Worm (Caenorhabditis elegans) whole organism, L4 larva: ENCODE data around the gene rnp-9.
A peak's percentile ranks its signal among the peaks of the same experiment; 100 is the strongest.

Source experiments
- D1046.2 ChIP-seq: fragments of 200-800 bp; sonication (Bioruptor generic); IDR thresholded peaks from 2 replicates; pipeline ENCODE4 v1.3.6; 2022; ENCODE audit warnings: missing genetic modification characterization, missing compliant biosample characterization
- F26F4.8 ChIP-seq: fragments of 200-800 bp; sonication (Bioruptor generic); conservative IDR thresholded peaks from 2 replicates; pipeline ENCODE4 v1.3.6; 2022; ENCODE audit warnings: missing genetic modification characterization, missing compliant biosample characterization
- F44E2.7 ChIP-seq: fragments of 200-800 bp; sonication (Bioruptor generic); IDR thresholded peaks from 2 replicates; pipeline ENCODE4 v2.1.2; 2022; ENCODE audit warnings: missing genetic modification characterization, missing compliant biosample characterization
- F49E8.2 ChIP-seq: sonication (generic microtip); optimal IDR thresholded peaks from 2 replicates; lab custom pipeline; 2016; ENCODE audit warnings: missing compliant biosample characterization, mild to moderate bottlenecking, missing genetic modification characterization, borderline replicate concordance
- Y105C5A.15 ChIP-seq: fragments of 200-800 bp; sonication (Bioruptor generic); IDR thresholded peaks from 2 replicates; pipeline ENCODE4 v1.3.6; 2022; ENCODE audit warnings: missing genetic modification characterization, missing compliant biosample characterization
- Y5F2A.4 ChIP-seq: fragments of 200-800 bp; sonication (Bioruptor generic); optimal IDR thresholded peaks from 2 replicates; lab custom pipeline; 2018; ENCODE audit warnings: mild to moderate bottlenecking, missing genetic modification characterization, missing compliant biosample characterization
- Y75B8A.6 ChIP-seq: fragments of 200-800 bp; sonication (Bioruptor generic); IDR thresholded peaks from 2 replicates; pipeline ENCODE4 v1.3.6; 2022; ENCODE audit warnings: missing genetic modification reagents, missing genetic modification characterization, missing compliant biosample characterization
- ZK337.2 ChIP-seq: fragments of 200-800 bp; sonication (Bioruptor generic); IDR thresholded peaks from 2 replicates; pipeline ENCODE4 v1.3.6; 2022; ENCODE audit warnings: missing genetic modification reagents, missing genetic modification characterization, missing compliant biosample characterization
- aha-1 ChIP-seq: fragments of 150-350 bp; peaks from one replicate; lab custom pipeline; 2014; ENCODE audit warnings: missing biosample characterization, missing genetic modification characterization
- aly-2 ChIP-seq: sonication (generic microtip); optimal IDR thresholded peaks from 2 replicates; lab custom pipeline; 2018; ENCODE audit warnings: missing biosample characterization, missing genetic modification characterization
- ama-1 ChIP-seq: fragments of 150-350 bp; optimal IDR thresholded peaks from 2 replicates; lab custom pipeline; 2014; ENCODE audit warnings: inconsistent platforms, mixed read lengths
- arid-1 ChIP-seq: fragments of 200-800 bp; sonication (Bioruptor generic); conservative IDR thresholded peaks from 2 replicates; pipeline ENCODE4 v1.3.6; 2022; ENCODE audit warnings: missing genetic modification reagents, missing genetic modification characterization, missing compliant biosample characterization
- ceh-62 ChIP-seq: sonication (generic microtip); optimal IDR thresholded peaks from 2 replicates; lab custom pipeline; 2017; ENCODE audit warnings: missing biosample characterization, missing genetic modification characterization
- ces-1 ChIP-seq: fragments of 150-350 bp; sonication (generic microtip); optimal IDR thresholded peaks from 4 replicates; lab custom pipeline; 2014; ENCODE audit warnings: missing biosample characterization, missing genetic modification reagents, missing genetic modification characterization
- cey-2 ChIP-seq: sonication (generic microtip); optimal IDR thresholded peaks from 3 replicates; lab custom pipeline; 2017; ENCODE audit warnings: missing genetic modification characterization, mild to moderate bottlenecking, missing compliant biosample characterization, antibody characterized with exemption, borderline replicate concordance; ENCODE audit not compliant: insufficient read depth
- daf-12 ChIP-seq: fragments of 150-350 bp; optimal IDR thresholded peaks from 2 replicates; lab custom pipeline; 2014; ENCODE audit warnings: missing biosample characterization, missing genetic modification reagents, missing genetic modification characterization
- daf-19 ChIP-seq: fragments of 200-800 bp; sonication (Bioruptor generic); conservative IDR thresholded peaks from 2 replicates; pipeline ENCODE4 v1.3.6; 2022; ENCODE audit warnings: missing genetic modification characterization, missing compliant biosample characterization
- egl-27 ChIP-seq: sonication (generic microtip); optimal IDR thresholded peaks from 3 replicates; lab custom pipeline; 2017; ENCODE audit warnings: missing biosample characterization, missing genetic modification reagents, missing genetic modification characterization
- egl-43 ChIP-seq: fragments of 200-800 bp; sonication (Bioruptor generic); IDR thresholded peaks from 2 replicates; pipeline ENCODE4 v1.3.6; 2022; ENCODE audit warnings: missing genetic modification reagents, missing genetic modification characterization, missing compliant biosample characterization
- fkh-10 ChIP-seq: fragments of 150-350 bp; optimal IDR thresholded peaks from 2 replicates; lab custom pipeline; 2014; ENCODE audit warnings: missing biosample characterization, missing genetic modification reagents, missing genetic modification characterization
- fos-1 ChIP-seq: fragments of 150-350 bp; optimal IDR thresholded peaks from 2 replicates; lab custom pipeline; 2014; ENCODE audit warnings: missing biosample characterization, missing genetic modification characterization
- hmg-1.1 ChIP-seq: fragments of 200-800 bp; sonication (Bioruptor generic); IDR thresholded peaks from 2 replicates; pipeline ENCODE4 v1.3.6; 2022; ENCODE audit warnings: missing genetic modification reagents, missing genetic modification characterization, missing compliant biosample characterization
- lin-15B ChIP-seq: fragments of 150-350 bp; sonication (generic microtip); optimal IDR thresholded peaks from 3 replicates; lab custom pipeline; 2014; ENCODE audit warnings: missing biosample characterization, missing genetic modification characterization
- lin-29 ChIP-seq: fragments of 200-800 bp; sonication (Bioruptor generic); IDR thresholded peaks from 2 replicates; pipeline ENCODE4 v1.3.6; 2022; ENCODE audit warnings: missing genetic modification reagents, missing genetic modification characterization, missing compliant biosample characterization
- lir-3 ChIP-seq: sonication (generic microtip); optimal IDR thresholded peaks from 2 replicates; lab custom pipeline; 2016; ENCODE audit warnings: mild to moderate bottlenecking, missing genetic modification characterization, missing compliant biosample characterization
- lsy-2 ChIP-seq, 2 experiments: fragments of 150-350 bp in 1 of 2; sonication (generic microtip) in 1 of 2; optimal IDR thresholded peaks; 2 replicates each; lab custom pipeline; 2014 to 2017; ENCODE audit warnings: missing biosample characterization in 2 of 2, missing genetic modification characterization in 2 of 2
- madf-5 ChIP-seq, 2 experiments: fragments of 200-800 bp; sonication (Bioruptor generic); IDR thresholded peaks; 2 replicates each; pipeline ENCODE4 v1.3.6; 2022; ENCODE audit warnings: missing compliant biosample characterization in 2 of 2, missing genetic modification characterization in 2 of 2
- nhr-102 ChIP-seq: sonication (generic microtip); optimal IDR thresholded peaks from 2 replicates; lab custom pipeline; 2016; ENCODE audit warnings: mild to moderate bottlenecking, missing genetic modification characterization, moderate library complexity, missing compliant biosample characterization
- nhr-11 ChIP-seq: fragments of 150-350 bp; optimal IDR thresholded peaks from 2 replicates; lab custom pipeline; 2014; ENCODE audit warnings: missing biosample characterization, missing genetic modification characterization
- nhr-111 ChIP-seq: fragments of 200-800 bp; sonication (Bioruptor generic); optimal IDR thresholded peaks from 2 replicates; lab custom pipeline; 2018; ENCODE audit warnings: mild to moderate bottlenecking, missing genetic modification characterization, missing compliant biosample characterization
- nhr-48 ChIP-seq: sonication (generic microtip); optimal IDR thresholded peaks from 2 replicates; lab custom pipeline; 2016; ENCODE audit warnings: mild to moderate bottlenecking, missing genetic modification characterization, missing compliant biosample characterization
- saeg-2 ChIP-seq: fragments of 200-800 bp; sonication (Bioruptor generic); IDR thresholded peaks from 2 replicates; pipeline ENCODE4 v1.3.6; 2022; ENCODE audit warnings: missing genetic modification reagents, missing genetic modification characterization, missing compliant biosample characterization
- snpc-1.2 ChIP-seq: fragments of 200-800 bp; sonication (Bioruptor generic); IDR thresholded peaks from 2 replicates; pipeline ENCODE4 v1.3.6; 2022; ENCODE audit warnings: missing genetic modification reagents, missing genetic modification characterization, missing compliant biosample characterization
- spr-1 ChIP-seq: sonication (generic microtip); optimal IDR thresholded peaks from 2 replicates; lab custom pipeline; 2016; ENCODE audit warnings: mild to moderate bottlenecking, missing genetic modification characterization, missing compliant biosample characterization
- tag-97 ChIP-seq: fragments of 200-800 bp; sonication (Bioruptor generic); IDR thresholded peaks from 2 replicates; pipeline ENCODE4 v1.3.6; 2022; ENCODE audit warnings: missing genetic modification characterization, missing compliant biosample characterization
- tra-1 ChIP-seq: fragments of 200-800 bp; sonication (Bioruptor generic); IDR thresholded peaks from 2 replicates; pipeline ENCODE4 v1.3.6; 2022; ENCODE audit warnings: missing genetic modification reagents, missing genetic modification characterization, missing compliant biosample characterization
- unc-130 ChIP-seq: sonication (generic microtip); optimal IDR thresholded peaks from 2 replicates; lab custom pipeline; 2016; ENCODE audit warnings: missing genetic modification reagents, missing genetic modification characterization, missing compliant biosample characterization
- unc-39 ChIP-seq: sonication (generic microtip); optimal IDR thresholded peaks from 2 replicates; lab custom pipeline; 2017; ENCODE audit warnings: missing biosample characterization, missing genetic modification characterization
- unc-62 ChIP-seq, 3 experiments: fragments of 150-350 bp in 1 of 3; sonication (generic microtip); optimal IDR thresholded peaks in 2 of 3; peaks in 1 of 3; 1 replicate in 1 of 3; 2 replicates in 2 of 3; lab custom pipeline; 2014 to 2017; ENCODE audit warnings: missing biosample characterization in 3 of 3, missing genetic modification characterization in 3 of 3, missing genetic modification reagents in 3 of 3, missing genotype in 1 of 3
- vab-7 ChIP-seq: fragments of 200-800 bp; sonication (Bioruptor generic); IDR thresholded peaks from 2 replicates; pipeline ENCODE4 v1.3.6; 2022; ENCODE audit warnings: missing genetic modification reagents, missing genetic modification characterization, missing compliant biosample characterization
- zfp-3 ChIP-seq: fragments of 200-800 bp; sonication (Bioruptor generic); conservative IDR thresholded peaks from 2 replicates; pipeline ENCODE4 v1.3.6; 2022; ENCODE audit warnings: missing genetic modification reagents, missing genetic modification characterization, missing compliant biosample characterization

The rnp-9 gene

DNA sequence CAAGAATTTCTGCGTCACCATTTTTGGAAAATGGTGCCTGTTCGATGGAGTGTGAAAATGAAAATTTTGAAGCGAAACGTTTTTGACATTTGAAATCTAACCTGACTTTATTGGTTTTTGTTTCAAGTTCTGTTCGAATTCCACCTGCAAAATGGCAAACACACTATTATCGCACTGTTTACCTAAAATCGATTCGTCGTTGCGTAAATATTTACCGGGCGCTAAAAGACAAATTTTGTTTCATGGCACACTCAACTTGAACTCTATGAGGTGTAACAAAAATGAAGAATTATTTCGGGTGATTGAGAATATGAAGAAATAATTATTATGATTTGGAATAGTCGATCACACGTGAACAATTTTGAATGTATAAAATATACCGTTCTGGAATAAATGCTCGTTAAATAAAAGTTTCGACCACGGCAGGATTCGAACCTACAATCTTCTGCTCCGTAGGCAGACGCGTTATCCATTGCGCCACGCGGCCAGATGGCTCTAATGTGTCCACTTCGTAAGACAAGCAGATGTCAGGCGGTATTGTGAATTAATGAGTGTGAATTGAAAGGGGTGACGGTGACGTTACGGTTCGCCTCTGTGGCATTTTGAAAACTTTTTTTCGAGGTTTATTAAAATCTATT lies 18.8 kb upstream of the rnp-9 start (continued):
- TF ChIP-seq madf-5 (GFP tag; IDR thresholded peaks at IDR 0.05; lab: Robert Waterston, UW) (peak in 1 of 2 experiments; percentile 53; a peak in 1 of 4 replicates), nhr-102 (tag; lab: Kevin White, UChicago) (peak; percentile 41), F26F4.8 (GFP tag; lab: Robert Waterston, UW) (0 out of 2 replicates have a peak, but pooled peaks have one; percentile 37), daf-12 (tag; lab: Kevin White, UChicago) (no peak), F49E8.2 (peak; percentile 46), egl-43 (peak; percentile 68; the same call in 1 of the 2 replicates), D1046.2 (GFP tag; lab: Robert Waterston, UW) (no peak), lir-3 (tag; lab: Kevin White, UChicago) (peak; percentile 54), ceh-62 (tag; lab: Kevin White, UChicago) (no peak), egl-27 (tag; lab: Kevin White, UChicago) (no peak), arid-1 (GFP tag; lab: Robert Waterston, UW) (peak; percentile 49), spr-1 (tag; lab: Kevin White, UChicago) (peak; percentile 13)
- TF ChIP-seq, all 104 proteins: peak for 31

DNA sequence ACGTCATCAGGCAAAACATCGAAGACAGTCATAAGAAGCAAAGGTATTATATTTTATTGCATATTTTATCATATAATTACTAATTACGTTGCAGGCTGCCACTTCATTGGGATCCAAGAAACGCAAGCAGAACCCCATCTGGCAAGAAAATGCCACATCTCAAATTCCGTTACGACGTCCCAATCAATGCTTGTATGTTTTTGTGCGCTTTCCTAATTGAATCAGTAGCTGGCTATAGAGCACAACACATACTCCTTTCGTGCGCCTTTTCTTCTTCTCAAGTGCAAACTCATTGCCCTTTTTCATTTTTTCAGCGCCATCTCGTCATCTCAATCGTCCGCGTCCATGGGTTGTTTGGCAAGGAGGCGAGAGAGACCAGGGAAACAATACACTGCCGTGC lies 16.2 kb upstream of the rnp-9 start:
- TF ChIP-seq ces-1 (GFP tag; lab: Kevin White, UChicago), result peak; percentile 84
- TF ChIP-seq lin-15B (tag; lab: Kevin White, UChicago), result no peak
- TF ChIP-seq F44E2.7 (GFP tag; lab: Robert Waterston, UW), result no peak
- no peak for TF ChIP-seq zfp-3 (GFP tag; lab: Robert Waterston, UW)
- no peak for TF ChIP-seq tra-1 (GFP tag; lab: Robert Waterston, UW)
- TF ChIP-seq nhr-48 (tag; lab: Kevin White, UChicago), result no peak
- no peak for TF ChIP-seq ama-1
- TF ChIP-seq, all 104 proteins: peak for 1

DNA sequence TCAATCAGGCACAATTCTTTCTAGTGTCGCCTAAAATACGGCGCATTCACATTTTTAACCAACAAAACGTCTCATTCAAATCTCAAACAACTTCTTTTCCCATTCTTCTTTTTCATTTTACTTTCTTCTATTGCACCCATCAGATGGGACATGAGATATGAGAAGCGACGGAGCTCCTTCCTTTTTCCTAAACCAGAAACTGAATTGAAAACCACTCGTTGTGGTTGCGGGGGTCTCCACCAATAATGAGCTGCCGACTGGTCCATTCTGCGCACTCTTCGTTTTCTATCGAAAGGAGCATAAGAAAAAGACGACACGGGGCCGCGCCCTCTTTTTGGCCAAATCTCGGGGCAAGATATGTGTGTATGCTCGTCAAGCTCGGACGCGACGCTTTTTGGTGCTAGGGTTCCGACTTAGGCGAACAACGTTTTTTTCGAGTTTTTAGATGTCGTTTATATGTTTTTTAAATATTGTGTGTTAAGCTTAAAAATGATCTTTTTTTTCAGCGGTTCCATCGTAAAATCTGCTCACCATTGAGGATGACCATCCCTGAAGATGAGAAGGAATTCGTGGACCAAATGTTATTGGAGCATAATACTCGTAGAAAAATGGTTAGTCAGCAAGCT lies 12.7 kb upstream of the rnp-9 start, which contains the start of gene F09B9.5:
Gene F09B9.5, plus strand, starts transcription at position 501 of the 626 bp plus-strand sequence.
- TF ChIP-seq Y105C5A.15 (GFP tag; lab: Robert Waterston, UW) (no peak), Y5F2A.4 (GFP tag; lab: Kevin White, UChicago) (no peak), unc-62 (GFP tag; optimal IDR thresholded peaks at IDR 0.05 in 1 of 2; lab: Kevin White, UChicago) (peak in 1 of 2 experiments; percentile 96), unc-62 (tag; optimal IDR thresholded peaks at IDR 0.05; lab: Kevin White, UChicago) (no peak), ZK337.2 (no peak), D1046.2 (GFP tag; lab: Robert Waterston, UW) (no peak), cey-2 (tag; lab: Kevin White, UChicago) (no peak), daf-19 (GFP tag; lab: Robert Waterston, UW) (no peak), nhr-102 (tag; lab: Kevin White, UChicago) (no peak), fkh-10 (peak; percentile 5), saeg-2 (GFP tag; lab: Robert Waterston, UW) (no peak), Y75B8A.6 (no peak), lsy-2 (tag; optimal IDR thresholded peaks at IDR 0.05; lab: Kevin White, UChicago) (no peak), F44E2.7 (GFP tag; lab: Robert Waterston, UW) (no peak), aly-2 (no peak), snpc-1.2 (GFP tag; lab: Robert Waterston, UW) (no peak), unc-39 (tag; lab: Kevin White, UChicago) (no peak), ceh-62 (tag; lab: Kevin White, UChicago) (no peak), madf-5 (GFP tag; IDR thresholded peaks at IDR 0.05; lab: Robert Waterston, UW) (no peak), vab-7 (GFP tag; lab: Robert Waterston, UW) (no peak), lin-29 (GFP tag; lab: Robert Waterston, UW) (no peak), aha-1 (tag; lab: Kevin White, UChicago) (peak; percentile 98), tag-97 (GFP tag; lab: Robert Waterston, UW) (no peak), nhr-11 (tag; lab: Kevin White, UChicago) (no peak), egl-27 (tag; lab: Kevin White, UChicago) (no peak), unc-130 (no peak), hmg-1.1 (GFP tag; lab: Robert Waterston, UW) (peak; percentile 22; the same call in 1 of the 2 replicates), nhr-111 (no peak), fos-1 (tag; lab: Kevin White, UChicago) (no peak), zfp-3 (GFP tag; lab: Robert Waterston, UW) (no peak)
